Worm (Caenorhabditis elegans) whole organism, young adult: ENCODE measurements around the gene T26C12.3.

Experiments
- ama-1 ChIP-seq, 3 experiments: fragments of 150-350 bp in 1 of 3; sonication (generic microtip) in 2 of 3; optimal IDR thresholded peaks; 2 replicates each; lab custom pipeline; 2014 to 2018; ENCODE audit warnings: missing biosample characterization in 2 of 3, missing genetic modification characterization in 2 of 3, missing genetic modification reagents in 2 of 3
- nhr-80 ChIP-seq: sonication (generic microtip); optimal IDR thresholded peaks from 2 replicates; lab custom pipeline; 2016; ENCODE audit warnings: missing genetic modification characterization, missing compliant biosample characterization
- unc-62 ChIP-seq: fragments of 150-350 bp; optimal IDR thresholded peaks from 2 replicates; lab custom pipeline; 2014; ENCODE audit warnings: missing biosample characterization, missing genetic modification reagents, missing genetic modification characterization
- ztf-3 ChIP-seq: fragments of 200-800 bp; sonication (Bioruptor generic); optimal IDR thresholded peaks from 2 replicates; lab custom pipeline; 2018; ENCODE audit warnings: mild to moderate bottlenecking, missing genetic modification characterization, missing compliant biosample characterization

- TF ChIP-seq ztf-3 (GFP tag; lab: Kevin White, UChicago) (no peak), ama-1 (optimal IDR thresholded peaks at IDR 0.05; lab: Kevin White, UChicago) (no peak), ama-1 (GFP tag; optimal IDR thresholded peaks at IDR 0.05; lab: Kevin White, UChicago) (no peak), unc-62 (no peak), nhr-80 (no peak)
These were observed 21.6 kb downstream of the T26C12.3 start for ce11 chrIV:3251551-3251950.
